Fruit fly (Drosophila melanogaster): ENCODE data around the gene CG5910.

Gene CG5910

DNA sequence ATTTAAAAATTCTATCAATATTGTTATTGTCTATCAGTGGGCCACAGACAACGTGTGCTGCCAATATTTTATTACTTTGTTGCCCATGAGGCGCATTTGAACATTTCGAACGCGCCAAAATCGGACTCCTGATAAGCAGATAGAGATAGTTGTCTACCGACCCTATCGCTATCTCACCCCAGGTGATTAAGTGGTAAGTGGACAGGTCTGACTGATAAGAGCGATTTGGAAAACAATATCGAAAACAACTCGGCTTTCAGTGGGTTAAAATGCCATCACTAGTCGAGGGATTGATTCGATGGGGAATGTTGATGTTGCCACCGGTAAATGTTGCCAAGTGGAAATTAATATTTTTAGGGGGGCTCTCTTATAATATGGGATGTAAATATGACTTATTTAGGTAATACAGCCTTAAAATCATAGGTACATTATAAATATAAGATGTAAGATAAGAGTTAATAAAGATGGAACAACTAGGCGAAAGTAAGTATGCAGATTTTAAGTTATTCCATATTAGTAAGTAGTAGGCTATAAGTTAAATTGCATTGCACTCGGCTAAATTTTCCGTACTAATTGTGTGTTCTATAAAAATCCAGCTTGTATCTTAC, 49.4 kb downstream of the CG5910 start, which contains the start of gene ND-39:
TSS of gene ND-39 (plus strand) at position 558 of the 608 bp plus-strand sequence.
- TF ChIP-seq lola (GFP tag; optimal IDR thresholded peaks at IDR 0.05) (no peak), h (GFP tag; optimal IDR thresholded peaks at IDR 0.05) (peak; percentile 17)

DNA sequence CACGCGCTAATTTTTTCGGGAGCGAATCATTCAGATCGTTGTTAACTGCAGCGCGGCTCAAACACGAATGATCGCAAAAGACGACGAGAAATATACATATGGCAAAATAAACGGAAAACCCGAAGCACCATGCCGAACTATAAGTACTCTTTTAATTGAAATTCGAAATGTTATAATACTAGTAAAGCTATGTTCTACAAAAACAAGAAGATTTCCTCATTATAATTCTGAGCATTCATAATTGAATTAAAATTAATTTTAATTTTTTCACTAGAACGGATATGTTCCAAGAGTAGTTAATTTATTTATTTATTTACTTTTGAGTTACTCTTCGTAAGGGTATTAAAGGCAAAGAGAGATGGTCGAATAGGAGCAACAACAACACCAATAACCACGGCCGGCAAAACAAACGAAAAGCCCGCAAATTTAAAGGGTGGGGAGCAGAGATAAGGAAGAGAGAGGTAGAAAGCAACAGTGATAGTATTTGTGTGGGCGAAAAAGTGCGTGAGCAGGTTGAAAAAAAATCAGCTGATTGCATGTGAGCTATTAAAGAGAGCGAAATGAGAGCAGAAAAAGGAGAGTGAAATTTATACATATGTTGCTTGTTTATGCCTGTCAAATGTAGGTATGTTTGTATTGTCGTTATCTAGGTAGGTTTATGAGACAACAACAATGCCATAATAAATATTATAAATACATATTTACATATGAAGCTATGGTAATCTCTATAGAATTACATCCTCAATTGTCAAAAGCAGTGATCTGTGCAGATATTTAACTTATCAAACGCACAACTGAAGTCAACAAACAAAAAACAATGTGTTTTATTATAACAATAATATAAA, 51.4 kb downstream of the CG5910 start:
- peak; percentile 34 for TF ChIP-seq CG9705 (GFP tag; optimal IDR thresholded peaks at IDR 0.05)
- peak; percentile 91 for TF ChIP-seq HLH106 (tag; optimal IDR thresholded peaks at IDR 0.05)
- TF ChIP-seq Abd-B (GFP tag; optimal IDR thresholded peaks at IDR 0.05): no peak
- peak; percentile 68 for TF ChIP-seq dmrt93B (GFP tag; optimal IDR thresholded peaks at IDR 0.05)
- no peak for TF ChIP-seq Hr78 (GFP tag; optimal IDR thresholded peaks at IDR 0.05)
- no peak for TF ChIP-seq Myc (optimal IDR thresholded peaks at IDR 0.05)
- TF ChIP-seq Hnf4 (GFP tag; optimal IDR thresholded peaks at IDR 0.05): peak; percentile 76
- peak; percentile 20 to 23 for TF ChIP-seq dl (GFP tag; optimal IDR thresholded peaks at IDR 0.05; ENCODE audit: insufficient read depth in 1 of 2, partially characterized antibody in 2 of 2)
- peak; percentile 40 for TF ChIP-seq Mio (GFP tag; optimal IDR thresholded peaks at IDR 0.05)
- no peak for TF ChIP-seq Vsx2 (GFP tag; optimal IDR thresholded peaks at IDR 0.05; ENCODE audit: partially characterized antibody)
- TF ChIP-seq usp (GFP tag; optimal IDR thresholded peaks at IDR 0.05): no peak
- peak; percentile 76 for TF ChIP-seq Rel (GFP tag; optimal IDR thresholded peaks at IDR 0.05)
- peak; percentile 72 for TF ChIP-seq Rel (tag; optimal IDR thresholded peaks at IDR 0.05)
- peak; percentile 98 for TF ChIP-seq psq (GFP tag; optimal IDR thresholded peaks at IDR 0.05)
- peak; percentile 89 for TF ChIP-seq brk (GFP tag; optimal IDR thresholded peaks at IDR 0.05)
- peak; percentile 63 for TF ChIP-seq dsf (GFP tag; optimal IDR thresholded peaks at IDR 0.05; ENCODE audit: borderline replicate concordance)
- no peak for TF ChIP-seq sv (GFP tag; optimal IDR thresholded peaks at IDR 0.05)
- TF ChIP-seq sage (GFP tag; optimal IDR thresholded peaks at IDR 0.05): peak; percentile 78
- TF ChIP-seq Jra (GFP tag; optimal IDR thresholded peaks at IDR 0.05): peak; percentile 87
- peak; percentile 74 for TF ChIP-seq CG32264 (GFP tag; optimal IDR thresholded peaks at IDR 0.05)
- peak; percentile 92 for TF ChIP-seq Sp1 (GFP tag; optimal IDR thresholded peaks at IDR 0.05)
- TF ChIP-seq OdsH (GFP tag; optimal IDR thresholded peaks at IDR 0.05): peak; percentile 95
- TF ChIP-seq Dfd (GFP tag; optimal IDR thresholded peaks at IDR 0.05): peak; percentile 6
- peak; percentile 88 for TF ChIP-seq br (GFP tag; optimal IDR thresholded peaks at IDR 0.05)
- TF ChIP-seq rgr (GFP tag; optimal IDR thresholded peaks at IDR 0.05): peak; percentile 93
- TF ChIP-seq fru (GFP tag; optimal IDR thresholded peaks at IDR 0.05): peak; percentile 94
- TF ChIP-seq Dif (GFP tag; optimal IDR thresholded peaks at IDR 0.05; ENCODE audit: partially characterized antibody): peak; percentile 34
- peak; percentile 56 for TF ChIP-seq tai (GFP tag; optimal IDR thresholded peaks at IDR 0.05)
- peak; percentile 64 for TF ChIP-seq Hr83 (GFP tag; optimal IDR thresholded peaks at IDR 0.05; ENCODE audit: poor library complexity, severe bottlenecking)
- no peak for TF ChIP-seq pan (optimal IDR thresholded peaks at IDR 0.05)
- TF ChIP-seq jim (GFP tag; optimal IDR thresholded peaks at IDR 0.05): no peak
- no peak for TF ChIP-seq N (GFP tag; optimal IDR thresholded peaks at IDR 0.05)
- peak; percentile 90 for TF ChIP-seq ey (GFP tag; optimal IDR thresholded peaks at IDR 0.05)
- TF ChIP-seq woc (GFP tag; optimal IDR thresholded peaks at IDR 0.05): peak; percentile 92
- peak; percentile 96 for TF ChIP-seq h (GFP tag; optimal IDR thresholded peaks at IDR 0.05)
- TF ChIP-seq CrebA (GFP tag; optimal IDR thresholded peaks at IDR 0.05; ENCODE audit: borderline replicate concordance): no peak
- peak; percentile 27 to 93 for TF ChIP-seq foxo (GFP tag; optimal IDR thresholded peaks at IDR 0.05)
- no peak for TF ChIP-seq lola (GFP tag; optimal IDR thresholded peaks at IDR 0.05)
- TF ChIP-seq GATAd (GFP tag; optimal IDR thresholded peaks at IDR 0.05): no peak
